Fruit fly (Drosophila melanogaster): ENCODE data around the gene CG3036.

dm6 chr2L:4886645-4887044, 5.3 kb upstream of the CG3036 start:
- TF ChIP-seq Clk (GFP tag; optimal IDR thresholded peaks at IDR 0.05) (no peak), kay (GFP tag; ENCODE audit: borderline replicate concordance) (no peak), CG11617 (GFP tag; optimal IDR thresholded peaks at IDR 0.05) (no peak), CG5204 (GFP tag; optimal IDR thresholded peaks at IDR 0.05) (no peak), CG12768 (GFP tag; optimal IDR thresholded peaks at IDR 0.05) (no peak), Hr96 (GFP tag; optimal IDR thresholded peaks at IDR 0.05) (no peak), CG14711 (tag; optimal IDR thresholded peaks at IDR 0.05) (no peak), pad (GFP tag; optimal IDR thresholded peaks at IDR 0.05) (no peak), toe (GFP tag; optimal IDR thresholded peaks at IDR 0.05) (no peak), CG7101 (tag; optimal IDR thresholded peaks at IDR 0.05) (no peak), CG33017 (tag; optimal IDR thresholded peaks at IDR 0.05) (no peak), cnc (optimal IDR thresholded peaks at IDR 0.05) (no peak)

Measured in whole organism, adult.